Fruit fly (Drosophila melanogaster) whole organism, wandering third instar larva: ENCODE measurements around the gene CG15011.

Experiments
- Dif ChIP-seq: fragments of 200-275, 200-300 bp; sonication (Bioruptor generic); optimal IDR thresholded peaks from 2 replicates; lab custom pipeline; 2018; ENCODE audit warnings: missing biosample characterization, missing genetic modification characterization; ENCODE audit not compliant: partially characterized antibody
- GATAd ChIP-seq: sonication (Bioruptor generic); optimal IDR thresholded peaks from 2 replicates; lab custom pipeline; 2016; ENCODE audit warnings: missing biosample characterization, missing genetic modification characterization
- Hr78 ChIP-seq: fragments of >200 bp; optimal IDR thresholded peaks from 2 replicates; lab custom pipeline; 2017; ENCODE audit warnings: missing biosample characterization, missing genetic modification characterization
- Jra ChIP-seq: sonication (Bioruptor generic); optimal IDR thresholded peaks from 2 replicates; lab custom pipeline; 2016; ENCODE audit warnings: missing biosample characterization, missing genetic modification characterization
- Rel ChIP-seq, 2 experiments: fragments of 200-800 bp; sonication (Bioruptor generic) in 1 of 2; optimal IDR thresholded peaks; 2 replicates in 1 of 2; 3 replicates in 1 of 2; lab custom pipeline; 2016 to 2019; ENCODE audit warnings: mild to moderate bottlenecking in 2 of 2, missing biosample characterization in 2 of 2, missing genetic modification characterization in 2 of 2, moderate library complexity in 1 of 2
- br ChIP-seq: fragments of 200-800 bp; sonication (Bioruptor generic); optimal IDR thresholded peaks from 2 replicates; lab custom pipeline; 2016; ENCODE audit warnings: missing biosample characterization, missing genetic modification characterization
- dl ChIP-seq, 2 experiments: fragments of 175-275, 200-275 bp in 1 of 2; fragments of 200-275 bp in 1 of 2; sonication (Bioruptor generic); optimal IDR thresholded peaks; lab custom pipeline; 2018; ENCODE audit warnings: mild to moderate bottlenecking in 2 of 2, missing biosample characterization in 2 of 2, missing genetic modification characterization in 2 of 2, moderate library complexity in 2 of 2; ENCODE audit not compliant: partially characterized antibody in 2 of 2, insufficient read depth in 1 of 2
- fru ChIP-seq: fragments of 200-800 bp; sonication (Bioruptor generic); optimal IDR thresholded peaks from 3 replicates; lab custom pipeline; 2016; ENCODE audit warnings: missing biosample characterization, mild to moderate bottlenecking, missing genetic modification characterization
- psq ChIP-seq: fragments of 200-800 bp; sonication (Bioruptor generic); optimal IDR thresholded peaks from 3 replicates; lab custom pipeline; 2017; ENCODE audit warnings: missing biosample characterization, mild to moderate bottlenecking, missing genetic modification characterization, moderate library complexity
- sage ChIP-seq: fragments of 200-800 bp; sonication (Bioruptor generic); optimal IDR thresholded peaks from 2 replicates; lab custom pipeline; 2016; ENCODE audit warnings: missing biosample characterization, mild to moderate bottlenecking, missing genetic modification characterization
- tai ChIP-seq: sonication (Bioruptor generic); optimal IDR thresholded peaks from 2 replicates; lab custom pipeline; 2016; ENCODE audit warnings: missing biosample characterization, missing genetic modification characterization

DNA sequence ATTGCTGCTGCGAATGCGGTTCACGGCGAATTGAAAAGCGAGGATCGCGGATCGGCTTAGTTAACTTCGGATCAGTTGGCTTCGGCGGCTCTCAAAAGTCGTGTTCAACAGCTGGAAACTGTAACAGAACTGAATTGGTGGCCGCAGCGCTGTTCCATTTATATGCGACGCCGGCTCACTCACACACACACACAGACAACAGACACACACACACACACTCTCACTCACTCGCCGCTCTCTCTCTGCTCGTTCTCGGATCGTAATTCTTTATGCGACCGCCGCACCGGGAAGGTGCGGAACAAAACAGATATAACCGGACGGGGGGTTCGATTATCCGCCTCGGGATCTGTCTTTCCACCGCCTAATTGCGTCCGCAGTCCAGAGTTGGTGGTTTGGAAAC, 31.8 kb downstream of the CG15011 start, which contains the start of gene CG46460:
- peak; percentile 38 for TF ChIP-seq fru
- no peak for TF ChIP-seq Hr78
- no peak for TF ChIP-seq psq (GFP tag; lab: Kevin White, UChicago)
- no peak for TF ChIP-seq Rel (GFP tag; optimal IDR thresholded peaks at IDR 0.05; lab: Kevin White, UChicago)
- peak; percentile 58 for TF ChIP-seq Rel (tag; optimal IDR thresholded peaks at IDR 0.05; lab: Kevin White, UChicago)
- no peak for TF ChIP-seq br (GFP tag; lab: Kevin White, UChicago)
- TF ChIP-seq Dif (GFP tag; lab: Kevin White, UChicago) = peak; percentile 25
- TF ChIP-seq tai (GFP tag; lab: Kevin White, UChicago) = no peak
- TF ChIP-seq dl (GFP tag; optimal IDR thresholded peaks at IDR 0.05; lab: Kevin White, UChicago; ENCODE audit: insufficient read depth in 1 of 2, partially characterized antibody in 2 of 2) = peak in 1 of 2 experiments; percentile 14
- TF ChIP-seq GATAd (GFP tag; lab: Kevin White, UChicago) = no peak
- no peak for TF ChIP-seq sage
- TF ChIP-seq Jra (GFP tag; lab: Kevin White, UChicago) = no peak
